Fruit fly (Drosophila melanogaster): ENCODE data around the gene CG5953.

CG5953 gene

DNA sequence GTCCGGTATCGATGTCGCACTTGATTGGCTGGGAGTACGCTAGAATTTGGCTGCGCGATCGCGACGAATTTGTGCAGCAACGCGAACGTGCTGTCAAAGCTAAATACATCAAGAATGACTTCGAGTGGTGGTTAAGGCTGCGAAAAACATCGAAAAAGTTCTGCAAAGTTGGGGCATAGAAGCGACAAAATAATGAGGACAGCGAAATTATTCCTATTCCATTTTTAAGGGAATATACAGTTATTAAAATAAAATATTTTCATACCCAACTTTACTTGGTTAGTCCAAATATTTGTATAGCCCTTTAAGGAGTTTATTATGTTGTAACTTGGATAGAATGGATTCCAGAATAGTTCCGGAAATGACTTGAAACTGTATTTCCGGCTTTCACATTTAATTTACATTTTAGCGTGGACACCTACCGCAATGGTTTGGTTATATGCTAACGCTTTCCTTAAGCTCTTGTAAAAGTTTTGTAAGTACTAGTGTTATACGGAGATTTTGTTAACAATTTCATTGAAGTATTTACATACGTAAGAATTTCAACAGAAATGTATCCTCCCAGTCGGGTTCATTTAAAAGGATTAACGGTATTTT, 10.4 kb upstream of the CG5953 start (continued):
- TF ChIP-seq Dll (GFP tag; IDR thresholded peaks at IDR 0.05; ENCODE audit: partially characterized antibody) (no peak), Fer3 (tag; optimal IDR thresholded peaks at IDR 0.05) (peak; percentile 89), klu (GFP tag; IDR thresholded peaks at IDR 0.05) (no peak), danr (GFP tag; IDR thresholded peaks at IDR 0.05) (no peak; the same call in 1 of the 2 replicates), nerfin-1 (tag; optimal IDR thresholded peaks at IDR 0.05) (peak; percentile 74), Six4 (GFP tag; optimal IDR thresholded peaks at IDR 0.05) (peak; percentile 54), CG18619 (GFP tag; optimal IDR thresholded peaks at IDR 0.05) (peak; percentile 89), dmrt99B (tag; optimal IDR thresholded peaks at IDR 0.05) (peak; percentile 77), maf-S (GFP tag; optimal IDR thresholded peaks at IDR 0.05) (peak; percentile 79), wek (GFP tag; optimal IDR thresholded peaks at IDR 0.05) (peak; percentile 84), CG30020 (tag; optimal IDR thresholded peaks at IDR 0.05) (no peak), otp (GFP tag; IDR thresholded peaks at IDR 0.05) (peak; percentile 71; the same call in 2 of the 3 replicates), CG11695 (GFP tag; IDR thresholded peaks at IDR 0.05) (peak; percentile 63; the same call in 2 of the 3 replicates), CG9932 (GFP tag; IDR thresholded peaks at IDR 0.05) (no peak), Abd-B (GFP tag; optimal IDR thresholded peaks at IDR 0.05) (peak; percentile 20), Dfd (GFP tag; optimal IDR thresholded peaks at IDR 0.05) (no peak), so (GFP tag; IDR thresholded peaks at IDR 0.05) (peak; percentile 72; the same call in 2 of the 3 replicates), her (GFP tag; optimal IDR thresholded peaks at IDR 0.05) (peak; percentile 82), CG30431 (GFP tag; optimal IDR thresholded peaks at IDR 0.05) (peak; percentile 62), CG9876 (GFP tag; optimal IDR thresholded peaks at IDR 0.05) (peak; percentile 70), Bteb2 (GFP tag; optimal IDR thresholded peaks at IDR 0.05) (peak; percentile 82), schlank (tag; optimal IDR thresholded peaks at IDR 0.05) (peak; percentile 88), CG3163 (GFP tag; optimal IDR thresholded peaks at IDR 0.05) (peak; percentile 51), Awh (GFP tag; IDR thresholded peaks at IDR 0.05) (peak; percentile 63), CG17186 (GFP tag; optimal IDR thresholded peaks at IDR 0.05) (peak; percentile 55), da (GFP tag; optimal IDR thresholded peaks at IDR 0.05) (peak; percentile 29), corto (GFP tag; optimal IDR thresholded peaks at IDR 0.05) (no peak), CG7786 (GFP tag; optimal IDR thresholded peaks at IDR 0.05) (peak; percentile 36), CG11093 (GFP tag; IDR thresholded peaks at IDR 0.05) (no peak), CG1529 (GFP tag; optimal IDR thresholded peaks at IDR 0.05) (peak; percentile 68), Fer2 (tag; optimal IDR thresholded peaks at IDR 0.05) (peak; percentile 79), CG4854 (GFP tag; optimal IDR thresholded peaks at IDR 0.05) (no peak), CG2116 (GFP tag; optimal IDR thresholded peaks at IDR 0.05) (peak; percentile 68), MTF-1 (GFP tag; optimal IDR thresholded peaks at IDR 0.05; ENCODE audit: borderline replicate concordance) (peak; percentile 91), CG2120 (GFP tag; optimal IDR thresholded peaks at IDR 0.05) (peak; percentile 13), Poxn (GFP tag; IDR thresholded peaks at IDR 0.05) (no peak), TFAM (GFP tag; optimal IDR thresholded peaks at IDR 0.05) (no peak), pzg (GFP tag; optimal IDR thresholded peaks at IDR 0.05) (peak; percentile 31), chm (GFP tag; IDR thresholded peaks at IDR 0.05) (no peak; the same call in 1 of the 2 replicates), ap (GFP tag; IDR thresholded peaks at IDR 0.05) (0 out of 2 replicates have a peak, but pooled peaks have one; percentile 34), CG7556 (GFP tag; optimal IDR thresholded peaks at IDR 0.05) (peak; percentile 62), dimm (GFP tag; IDR thresholded peaks at IDR 0.05) (no peak), CG7372 (GFP tag; IDR thresholded peaks at IDR 0.05) (peak; percentile 67; the same call in 1 of the 2 replicates), dm (GFP tag; optimal IDR thresholded peaks at IDR 0.05) (peak; percentile 53), CG17612 (GFP tag; IDR thresholded peaks at IDR 0.05) (no peak), chn (GFP tag; optimal IDR thresholded peaks at IDR 0.05) (peak; percentile 41), ken (GFP tag; IDR thresholded peaks at IDR 0.05) (peak; percentile 54; the same call in 1 of the 3 replicates), Vsx1 (GFP tag; optimal IDR thresholded peaks at IDR 0.05) (peak; percentile 88), Bgb (GFP tag; IDR thresholded peaks at IDR 0.05; ENCODE audit: partially characterized antibody) (no peak), sisA (GFP tag; IDR thresholded peaks at IDR 0.05) (no peak)
